Worm (Caenorhabditis elegans): Measurements from ENCODE around the gene zmp-6.

DNA sequence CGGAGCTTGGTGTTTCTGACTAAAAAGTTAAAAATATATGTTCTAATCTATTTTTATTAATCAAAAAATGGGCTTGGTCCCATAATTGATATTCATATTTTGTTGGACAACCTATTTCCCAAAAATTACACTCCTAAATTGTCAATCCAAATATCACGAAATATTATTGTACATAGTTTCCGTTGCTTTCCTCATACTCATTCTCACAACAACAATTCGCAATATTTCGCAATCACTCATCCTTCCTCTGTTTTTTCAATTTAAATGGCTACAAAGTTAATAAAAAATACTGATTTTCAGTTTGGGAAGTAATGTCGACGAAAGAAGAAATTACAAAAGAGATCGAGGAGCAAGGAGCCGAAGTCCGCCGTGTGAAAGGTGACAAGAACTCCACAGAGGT, 8.9 kb downstream of the zmp-6 start, which contains the start of gene pars-1:
- no peak for TF ChIP-seq lsl-1 (GFP tag; optimal IDR thresholded peaks at IDR 0.05)
- TF ChIP-seq aptf-2 (GFP tag; conservative IDR thresholded peaks at IDR 0.05), result no peak
- no peak for TF ChIP-seq mel-28 (tag; optimal IDR thresholded peaks at IDR 0.05; ENCODE audit: borderline replicate concordance)
- no peak for TF ChIP-seq mes-4 (tag; optimal IDR thresholded peaks at IDR 0.05)
- TF ChIP-seq snpc-3.4 (tag; optimal IDR thresholded peaks at IDR 0.05), result no peak
